Worm (Caenorhabditis elegans) whole organism, L3 larva: ENCODE measurements around the gene C06B8.2.

ENCODE experiments used
- R02D3.7 ChIP-seq: fragments of 150-350 bp; optimal IDR thresholded peaks from 2 replicates; lab custom pipeline; 2014; ENCODE audit warnings: missing biosample characterization, missing genetic modification characterization
- ZK546.5 ChIP-seq: sonication (generic microtip); optimal IDR thresholded peaks from 2 replicates; lab custom pipeline; 2017; ENCODE audit warnings: missing biosample characterization, missing genetic modification characterization
- aly-2 ChIP-seq: fragments of 150-350 bp; optimal IDR thresholded peaks from 2 replicates; lab custom pipeline; 2014; ENCODE audit warnings: missing biosample characterization, missing genetic modification characterization
- ama-1 ChIP-seq: fragments of 150-350 bp; optimal IDR thresholded peaks from 2 replicates; lab custom pipeline; 2018
- ceh-16 ChIP-seq: sonication (generic microtip); optimal IDR thresholded peaks from 2 replicates; lab custom pipeline; 2017; ENCODE audit warnings: missing biosample characterization, missing genetic modification characterization
- ceh-28 ChIP-seq: fragments of 150-350 bp; optimal IDR thresholded peaks from 2 replicates; lab custom pipeline; 2014; ENCODE audit warnings: missing biosample characterization, missing genetic modification reagents, missing genetic modification characterization
- ceh-82 ChIP-seq: fragments of 150-350 bp; optimal IDR thresholded peaks from 2 replicates; lab custom pipeline; 2014; ENCODE audit warnings: missing biosample characterization, missing genetic modification characterization
- ceh-9 ChIP-seq: sonication (generic microtip); optimal IDR thresholded peaks from 2 replicates; lab custom pipeline; 2018; ENCODE audit warnings: missing biosample characterization, missing genetic modification characterization
- daf-12 ChIP-seq: fragments of 150-350 bp; optimal IDR thresholded peaks from 2 replicates; lab custom pipeline; 2014; ENCODE audit warnings: missing biosample characterization, missing genetic modification reagents, missing genetic modification characterization
- egl-27 ChIP-seq: sonication (generic microtip); optimal IDR thresholded peaks from 4 replicates; lab custom pipeline; 2017; ENCODE audit warnings: missing biosample characterization, missing genetic modification reagents, missing genetic modification characterization
- egl-5 ChIP-seq: fragments of 150-350 bp; optimal IDR thresholded peaks from 2 replicates; lab custom pipeline; 2017; ENCODE audit warnings: missing biosample characterization, missing genetic modification reagents, missing genetic modification characterization, inconsistent platforms
- elt-1 ChIP-seq: fragments of 150-350 bp; optimal IDR thresholded peaks from 2 replicates; lab custom pipeline; 2014; ENCODE audit warnings: missing biosample characterization, missing genetic modification characterization
- elt-2 ChIP-seq: sonication (generic microtip); optimal IDR thresholded peaks from 2 replicates; lab custom pipeline; 2016; ENCODE audit warnings: missing genetic modification reagents, mild to moderate bottlenecking, missing genetic modification characterization, missing compliant biosample characterization
- elt-3 ChIP-seq, 3 experiments: fragments of 150-350 bp in 1 of 3; sonication (generic microtip) in 2 of 3; optimal IDR thresholded peaks; 2 replicates in 2 of 3; 4 replicates in 1 of 3; lab custom pipeline; 2014 to 2017; ENCODE audit warnings: missing biosample characterization in 3 of 3, missing genetic modification characterization in 3 of 3
- eor-1 ChIP-seq, 2 experiments: fragments of 150-350 bp; optimal IDR thresholded peaks; 2 replicates each; lab custom pipeline; 2014 to 2018; ENCODE audit warnings: missing biosample characterization in 2 of 2, missing genetic modification characterization in 2 of 2
- fkh-10 ChIP-seq: sonication (generic microtip); optimal IDR thresholded peaks from 2 replicates; lab custom pipeline; 2017; ENCODE audit warnings: missing biosample characterization, missing genetic modification reagents, missing genetic modification characterization
- fkh-2 ChIP-seq: fragments of 150-350 bp; optimal IDR thresholded peaks from 2 replicates; lab custom pipeline; 2014; ENCODE audit warnings: missing biosample characterization, missing genetic modification reagents, missing genetic modification characterization
- fos-1 ChIP-seq: fragments of 150-350 bp; optimal IDR thresholded peaks from 2 replicates; lab custom pipeline; 2014; ENCODE audit warnings: missing biosample characterization, missing genetic modification characterization
- hmg-11 ChIP-seq: sonication (generic microtip); optimal IDR thresholded peaks from 2 replicates; lab custom pipeline; 2016; ENCODE audit warnings: missing genetic modification characterization, missing compliant biosample characterization
- jun-1 ChIP-seq: fragments of 150-350 bp; optimal IDR thresholded peaks from 2 replicates; lab custom pipeline; 2014; ENCODE audit warnings: missing biosample characterization, missing genetic modification reagents, missing genetic modification characterization
- lin-15B ChIP-seq: fragments of 150-350 bp; optimal IDR thresholded peaks from 2 replicates; lab custom pipeline; 2014; ENCODE audit warnings: missing biosample characterization, missing genetic modification characterization
- lin-39 ChIP-seq: fragments of 150-350 bp; optimal IDR thresholded peaks from 2 replicates; lab custom pipeline; 2018; ENCODE audit warnings: missing biosample characterization, missing genetic modification reagents, missing genetic modification characterization
- lsy-12 ChIP-seq: sonication (generic microtip); optimal IDR thresholded peaks from 2 replicates; lab custom pipeline; 2016; ENCODE audit warnings: mild to moderate bottlenecking, missing genetic modification characterization, missing compliant biosample characterization
- mdl-1 ChIP-seq: fragments of 150-350 bp; optimal IDR thresholded peaks from 2 replicates; lab custom pipeline; 2014; ENCODE audit warnings: missing biosample characterization, missing genetic modification characterization
- mml-1 ChIP-seq: fragments of 150-350 bp; sonication (generic microtip); optimal IDR thresholded peaks from 3 replicates; lab custom pipeline; 2014; ENCODE audit warnings: missing biosample characterization, missing genetic modification characterization
- nfya-1 ChIP-seq: sonication (generic microtip); optimal IDR thresholded peaks from 2 replicates; lab custom pipeline; 2017; ENCODE audit warnings: missing genetic modification characterization, mild to moderate bottlenecking, missing compliant biosample characterization, antibody characterized with exemption, moderate library complexity; ENCODE audit not compliant: insufficient read depth
- nhr-11 ChIP-seq: fragments of 150-350 bp; optimal IDR thresholded peaks from 2 replicates; lab custom pipeline; 2014; ENCODE audit warnings: missing biosample characterization, missing genetic modification characterization
- nhr-12 ChIP-seq: fragments of 150-350 bp; optimal IDR thresholded peaks from 2 replicates; lab custom pipeline; 2014; ENCODE audit warnings: missing biosample characterization, missing genetic modification characterization
- nhr-23 ChIP-seq: fragments of 150-350 bp; optimal IDR thresholded peaks from 2 replicates; lab custom pipeline; 2014; ENCODE audit warnings: missing biosample characterization, missing genetic modification reagents, missing genetic modification characterization
- nhr-237 ChIP-seq: fragments of 150-350 bp; optimal IDR thresholded peaks from 2 replicates; lab custom pipeline; 2014; ENCODE audit warnings: missing biosample characterization, missing genetic modification characterization
- nhr-25 ChIP-seq: sonication (generic microtip); optimal IDR thresholded peaks from 2 replicates; lab custom pipeline; 2017; ENCODE audit warnings: missing biosample characterization, missing genetic modification characterization
- nhr-28 ChIP-seq: fragments of 150-350 bp; optimal IDR thresholded peaks from 2 replicates; lab custom pipeline; 2014; ENCODE audit warnings: missing biosample characterization, missing genetic modification characterization
- nhr-43 ChIP-seq: sonication (generic microtip); optimal IDR thresholded peaks from 2 replicates; lab custom pipeline; 2016; ENCODE audit warnings: mild to moderate bottlenecking, missing genetic modification characterization, missing compliant biosample characterization; ENCODE audit not compliant: poor library complexity, severe bottlenecking
- nhr-67 ChIP-seq: fragments of 150-350 bp; optimal IDR thresholded peaks from 2 replicates; lab custom pipeline; 2014; ENCODE audit warnings: missing biosample characterization, missing genetic modification characterization
- nhr-76 ChIP-seq: fragments of 150-350 bp; sonication (generic microtip); optimal IDR thresholded peaks from 5 replicates; lab custom pipeline; 2014; ENCODE audit warnings: missing biosample characterization, missing genetic modification characterization
- nhr-77 ChIP-seq: fragments of 150-350 bp; optimal IDR thresholded peaks from 2 replicates; lab custom pipeline; 2014; ENCODE audit warnings: missing biosample characterization, missing genetic modification characterization
- pha-4 ChIP-seq: fragments of 150-350 bp; optimal IDR thresholded peaks from 2 replicates; lab custom pipeline; 2014; ENCODE audit warnings: missing biosample characterization, missing genetic modification reagents, missing genetic modification characterization
- pqm-1 ChIP-seq: fragments of 150-350 bp; optimal IDR thresholded peaks from 2 replicates; lab custom pipeline; 2017; ENCODE audit warnings: missing biosample characterization, missing genetic modification characterization, inconsistent platforms
- sea-2 ChIP-seq: fragments of 150-350 bp; sonication (generic microtip); optimal IDR thresholded peaks from 4 replicates; lab custom pipeline; 2014; ENCODE audit warnings: missing biosample characterization, missing genetic modification reagents, missing genetic modification characterization
- skn-1 ChIP-seq: fragments of 150-350 bp; optimal IDR thresholded peaks from 2 replicates; lab custom pipeline; 2014; ENCODE audit warnings: missing biosample characterization, missing genetic modification characterization
- snpc-4 ChIP-seq: fragments of 150-350 bp; optimal IDR thresholded peaks from 2 replicates; lab custom pipeline; 2014; ENCODE audit warnings: missing biosample characterization, missing genetic modification characterization
- tbx-2 ChIP-seq: sonication (generic microtip); optimal IDR thresholded peaks from 2 replicates; lab custom pipeline; 2016; ENCODE audit warnings: mild to moderate bottlenecking, missing genetic modification characterization, missing compliant biosample characterization
- unc-39 ChIP-seq: sonication (generic microtip); optimal IDR thresholded peaks from 4 replicates; lab custom pipeline; 2017; ENCODE audit warnings: missing biosample characterization, missing genetic modification characterization
- unc-62 ChIP-seq: fragments of 150-350 bp; sonication (generic microtip); optimal IDR thresholded peaks from 4 replicates; lab custom pipeline; 2014; ENCODE audit warnings: missing biosample characterization, missing genetic modification reagents, missing genetic modification characterization
- zag-1 ChIP-seq: fragments of 150-350 bp; optimal IDR thresholded peaks from 2 replicates; lab custom pipeline; 2014; ENCODE audit warnings: missing biosample characterization, missing genetic modification characterization
- ztf-11 ChIP-seq: fragments of 150-350 bp; optimal IDR thresholded peaks from 2 replicates; lab custom pipeline; 2014; ENCODE audit warnings: missing biosample characterization, missing genetic modification characterization
- ztf-4 ChIP-seq: fragments of 150-350 bp; optimal IDR thresholded peaks from 2 replicates; lab custom pipeline; 2014; ENCODE audit warnings: missing biosample characterization, missing genetic modification characterization

C06B8.2 gene

ce11 chrV:15465032-15465727 is 13.4 kb downstream of the C06B8.2 start, which contains the start of gene pqn-71:
Gene pqn-71, plus strand, starts transcription at chrV:15465677.
- no peak for TF ChIP-seq nhr-12 (tag; lab: Kevin White, UChicago)
- no peak for TF ChIP-seq ama-1 (lab: Kevin White, UChicago)
- TF ChIP-seq nhr-25 = peak; percentile 77
- TF ChIP-seq sea-2 (GFP tag; lab: Kevin White, UChicago) = no peak
- TF ChIP-seq egl-5 (tag; lab: Kevin White, UChicago) = no peak
- peak; percentile 56 for TF ChIP-seq hmg-11 (tag; lab: Kevin White, UChicago)
- TF ChIP-seq unc-39 (tag; lab: Kevin White, UChicago) = no peak
- peak; percentile 76 for TF ChIP-seq nhr-43 (tag; lab: Kevin White, UChicago)
- TF ChIP-seq lin-39 (tag; lab: Kevin White, UChicago) = peak; percentile 63
- TF ChIP-seq ceh-82 (tag; lab: Kevin White, UChicago) = peak; percentile 40
- TF ChIP-seq pha-4 (tag; lab: Kevin White, UChicago) = no peak
- TF ChIP-seq nhr-23 (tag; lab: Kevin White, UChicago) = peak; percentile 81
- peak; percentile 82 for TF ChIP-seq egl-27 (tag; lab: Kevin White, UChicago)
- peak; percentile 68 for TF ChIP-seq pqm-1
- TF ChIP-seq nhr-28 (tag; lab: Kevin White, UChicago) = no peak
- TF ChIP-seq nhr-76 (tag; lab: Kevin White, UChicago) = peak; percentile 76
- no peak for TF ChIP-seq daf-12 (tag; lab: Kevin White, UChicago)
- no peak for TF ChIP-seq elt-1 (tag; lab: Kevin White, UChicago)
- TF ChIP-seq lsy-12 (tag; lab: Kevin White, UChicago) = peak; percentile 71
- peak; percentile 64 for TF ChIP-seq snpc-4 (tag; lab: Kevin White, UChicago)
- no peak for TF ChIP-seq nhr-67 (tag; lab: Kevin White, UChicago)
- TF ChIP-seq fkh-10 (GFP tag; lab: Kevin White, UChicago) = no peak
- no peak for TF ChIP-seq eor-1 (tag; optimal IDR thresholded peaks at IDR 0.05; lab: Kevin White, UChicago)
- TF ChIP-seq tbx-2 (tag; lab: Kevin White, UChicago) = peak; percentile 85
- peak; percentile 85 for TF ChIP-seq elt-2 (tag; lab: Kevin White, UChicago)
- no peak for TF ChIP-seq nfya-1
- TF ChIP-seq nhr-11 (tag; lab: Kevin White, UChicago) = peak; percentile 14
- TF ChIP-seq fkh-2 = no peak
- TF ChIP-seq ztf-11 (tag; lab: Kevin White, UChicago) = no peak
- TF ChIP-seq zag-1 (tag; lab: Kevin White, UChicago) = no peak
- peak; percentile 83 for TF ChIP-seq fos-1
- TF ChIP-seq unc-62 (GFP tag; lab: Kevin White, UChicago) = no peak
- no peak for TF ChIP-seq mml-1 (tag; lab: Kevin White, UChicago)
- peak; percentile 11 for TF ChIP-seq mdl-1 (tag; lab: Kevin White, UChicago)
- TF ChIP-seq elt-3 (tag; optimal IDR thresholded peaks at IDR 0.05; lab: Kevin White, UChicago) = peak in 1 of 3 experiments; percentile 76
- TF ChIP-seq jun-1 (tag; lab: Kevin White, UChicago) = peak; percentile 90
- TF ChIP-seq lin-15B = peak; percentile 67
- peak; percentile 70 for TF ChIP-seq nhr-77
- no peak for TF ChIP-seq ceh-28 (tag; lab: Kevin White, UChicago)
- TF ChIP-seq nhr-237 (tag; lab: Kevin White, UChicago) = no peak
- TF ChIP-seq ZK546.5 (tag; lab: Kevin White, UChicago) = no peak
- no peak for TF ChIP-seq ceh-9
- peak; percentile 54 for TF ChIP-seq R02D3.7 (tag; lab: Kevin White, UChicago)
- no peak for TF ChIP-seq aly-2 (tag; lab: Kevin White, UChicago)
- TF ChIP-seq skn-1 (tag; lab: Kevin White, UChicago) = peak; percentile 70
- no peak for TF ChIP-seq ceh-16 (tag; lab: Kevin White, UChicago)
- TF ChIP-seq ztf-4 (tag; lab: Kevin White, UChicago) = no peak
